Fruit fly (Drosophila melanogaster) whole organism, embryonic: ENCODE results near the gene CG33110.

Source experiments
- Abd-B ChIP-seq: fragments of 200-800 bp; sonication (Bioruptor generic); optimal IDR thresholded peaks from 2 replicates; lab custom pipeline; 2018; ENCODE audit warnings: missing biosample characterization, mild to moderate bottlenecking, missing genetic modification characterization, moderate library complexity
- Atf-2 ChIP-seq: fragments of 200-800 bp; sonication (Bioruptor generic); optimal IDR thresholded peaks from 2 replicates; lab custom pipeline; 2016; ENCODE audit warnings: missing biosample characterization, missing genetic modification characterization
- Atf6 ChIP-seq: fragments of 200-800 bp; sonication (Bioruptor generic); IDR thresholded peaks from 2 replicates; pipeline ENCODE4 v1.3.6; 2022; ENCODE audit warnings: missing biosample characterization, missing genetic modification characterization
- CG1024 ChIP-seq: fragments of 200-800 bp; sonication (Bioruptor generic); IDR thresholded peaks from 2 replicates; pipeline ENCODE4 v1.3.6; 2022; ENCODE audit warnings: missing biosample characterization, missing genetic modification characterization
- CG10543 ChIP-seq: fragments of 200-800 bp; sonication (Bioruptor generic); optimal IDR thresholded peaks from 3 replicates; lab custom pipeline; 2017; ENCODE audit warnings: missing biosample characterization, mild to moderate bottlenecking, missing genetic modification characterization, moderate library complexity
- CG11456 ChIP-seq: fragments of 200-800 bp; sonication (Bioruptor generic); IDR thresholded peaks from 3 replicates; pipeline ENCODE4 v1.3.6; 2022; ENCODE audit warnings: missing biosample characterization, missing genetic modification characterization
- CG12942 ChIP-seq: fragments of 200-800 bp; sonication (Bioruptor generic); optimal IDR thresholded peaks from 3 replicates; lab custom pipeline; 2016; ENCODE audit warnings: missing biosample characterization, missing genetic modification characterization
- CG13424 ChIP-seq: fragments of 200-800 bp; sonication (Bioruptor generic); optimal IDR thresholded peaks from 2 replicates; lab custom pipeline; 2019; ENCODE audit warnings: missing biosample characterization, mild to moderate bottlenecking, missing genetic modification characterization, moderate library complexity
- CG14860 ChIP-seq: fragments of 200-800 bp; sonication (Bioruptor generic); IDR thresholded peaks from 3 replicates; pipeline ENCODE4 v1.3.6; 2022; ENCODE audit warnings: missing biosample characterization, missing genetic modification characterization; ENCODE audit not compliant: partially characterized antibody
- CG15269 ChIP-seq: fragments of 200-800 bp; sonication (Bioruptor generic); optimal IDR thresholded peaks from 2 replicates; lab custom pipeline; 2018; ENCODE audit warnings: missing biosample characterization, mild to moderate bottlenecking, missing genetic modification characterization, moderate library complexity
- CG15514 ChIP-seq: fragments of 200-800 bp; sonication (Bioruptor generic); optimal IDR thresholded peaks from 3 replicates; lab custom pipeline; 2017; ENCODE audit warnings: missing biosample characterization, missing genetic modification characterization, mild to moderate bottlenecking, moderate library complexity, missing genetic modification reagents
- CG1603 ChIP-seq: fragments of 200-800 bp; sonication (Bioruptor generic); optimal IDR thresholded peaks from 2 replicates; lab custom pipeline; 2019; ENCODE audit warnings: missing biosample characterization, mild to moderate bottlenecking, missing genetic modification characterization, moderate library complexity
- CG18476 ChIP-seq: fragments of 200-800 bp; sonication (Bioruptor generic); optimal IDR thresholded peaks from 2 replicates; lab custom pipeline; 2016; ENCODE audit warnings: missing biosample characterization, mild to moderate bottlenecking, missing genetic modification characterization
- CG2116 ChIP-seq: fragments of 200-800 bp; sonication (Bioruptor generic); optimal IDR thresholded peaks from 3 replicates; lab custom pipeline; 2018; ENCODE audit warnings: missing biosample characterization, mild to moderate bottlenecking, missing genetic modification characterization
- CG2202 ChIP-seq: fragments of 200-800 bp; sonication (Bioruptor generic); optimal IDR thresholded peaks from 2 replicates; lab custom pipeline; 2018; ENCODE audit warnings: missing biosample characterization, mild to moderate bottlenecking, missing genetic modification characterization
- CG30403 ChIP-seq: fragments of 200-800 bp; sonication (Bioruptor generic); optimal IDR thresholded peaks from 3 replicates; lab custom pipeline; 2016; ENCODE audit warnings: missing biosample characterization, missing genetic modification characterization
- CG30431 ChIP-seq: fragments of 200-800 bp; sonication (Bioruptor generic); optimal IDR thresholded peaks from 2 replicates; lab custom pipeline; 2017; ENCODE audit warnings: missing biosample characterization, missing genetic modification characterization
- CG4854 ChIP-seq: fragments of 200-800 bp; sonication (Bioruptor generic); optimal IDR thresholded peaks from 2 replicates; lab custom pipeline; 2016; ENCODE audit warnings: missing biosample characterization, missing genetic modification characterization, inconsistent platforms
- CG6175 ChIP-seq: fragments of 200-800 bp; sonication (Bioruptor generic); IDR thresholded peaks from 3 replicates; pipeline ENCODE4 v1.3.6; 2022; ENCODE audit warnings: missing biosample characterization, missing genetic modification characterization
- CG6765 ChIP-seq: fragments of 200-800 bp; sonication (Bioruptor generic); optimal IDR thresholded peaks from 3 replicates; lab custom pipeline; 2017; ENCODE audit warnings: missing biosample characterization, mild to moderate bottlenecking, missing genetic modification characterization
- CG6813 ChIP-seq: fragments of 200-800 bp; sonication (Bioruptor generic); optimal IDR thresholded peaks from 2 replicates; lab custom pipeline; 2017; ENCODE audit warnings: missing biosample characterization, missing genetic modification characterization, mild to moderate bottlenecking, moderate library complexity, missing genetic modification reagents
- CG7987 ChIP-seq: fragments of 200-800 bp; sonication (Bioruptor generic); optimal IDR thresholded peaks from 2 replicates; lab custom pipeline; 2018; ENCODE audit warnings: missing biosample characterization, mild to moderate bottlenecking, missing genetic modification characterization, moderate library complexity
- CG8944 ChIP-seq: fragments of 200-800 bp; sonication (Bioruptor generic); optimal IDR thresholded peaks from 3 replicates; lab custom pipeline; 2016; ENCODE audit warnings: missing biosample characterization, missing genetic modification characterization
- CG9727 ChIP-seq: fragments of 200-800 bp; sonication (Bioruptor generic); optimal IDR thresholded peaks from 3 replicates; lab custom pipeline; 2017; ENCODE audit warnings: missing biosample characterization, mild to moderate bottlenecking, missing genetic modification characterization
- CHES-1-like ChIP-seq: fragments of 200-800 bp; sonication (Bioruptor generic); optimal IDR thresholded peaks from 2 replicates; lab custom pipeline; 2016; ENCODE audit warnings: missing biosample characterization, missing genetic modification characterization
- D19A ChIP-seq: fragments of 200-800 bp; optimal IDR thresholded peaks from 3 replicates; lab custom pipeline; 2019; ENCODE audit warnings: missing biosample characterization, mild to moderate bottlenecking, missing genetic modification characterization, moderate library complexity
- E2f1 ChIP-seq: fragments of 200-800 bp; sonication (Bioruptor generic); IDR thresholded peaks from 2 replicates; pipeline ENCODE4 v1.3.6; 2022; ENCODE audit warnings: missing biosample characterization, missing genetic modification characterization
- HmgD ChIP-seq: fragments of 200-800 bp; sonication (Bioruptor generic); optimal IDR thresholded peaks from 3 replicates; lab custom pipeline; 2016; ENCODE audit warnings: missing biosample characterization, missing genetic modification characterization
- Hmr ChIP-seq: fragments of 200-800 bp; sonication (Bioruptor generic); optimal IDR thresholded peaks from 3 replicates; lab custom pipeline; 2017; ENCODE audit warnings: mild to moderate bottlenecking, missing biosample characterization, missing genetic modification reagents, missing genetic modification characterization
- Pdp1 ChIP-seq, 2 experiments: fragments of 200-800 bp; sonication (Bioruptor generic); optimal IDR thresholded peaks; 3 replicates each; lab custom pipeline; 2016; ENCODE audit warnings: missing biosample characterization in 2 of 2, missing genetic modification characterization in 2 of 2, mild to moderate bottlenecking in 1 of 2, moderate library complexity in 1 of 2
- Taf1 ChIP-seq: fragments of 200-800 bp; sonication (Bioruptor generic); IDR thresholded peaks from 2 replicates; pipeline ENCODE4 v1.3.6; 2022; ENCODE audit warnings: missing biosample characterization, missing genetic modification characterization
- cas ChIP-seq: fragments of 200-800 bp; sonication (Bioruptor generic); IDR thresholded peaks from 2 replicates; pipeline ENCODE4 v1.3.6; 2022; ENCODE audit warnings: missing biosample characterization, missing genetic modification characterization
- ci ChIP-seq: fragments of 200-800 bp; sonication (Bioruptor generic); IDR thresholded peaks from 3 replicates; pipeline ENCODE4 v1.3.6; 2022; ENCODE audit warnings: missing biosample characterization, missing genetic modification characterization
- dm ChIP-seq: fragments of 200-800 bp; sonication (Bioruptor generic); optimal IDR thresholded peaks from 3 replicates; lab custom pipeline; 2016; ENCODE audit warnings: missing biosample characterization, missing genetic modification characterization
- esg ChIP-seq: fragments of 200-800 bp; sonication (Bioruptor generic); conservative IDR thresholded peaks from 2 replicates; pipeline ENCODE4 v1.3.6; 2022; ENCODE audit warnings: missing biosample characterization, missing genetic modification characterization
- fru ChIP-seq: fragments of >200 bp; optimal IDR thresholded peaks from 2 replicates; lab custom pipeline; 2017
- gce ChIP-seq: fragments of 200-800 bp; sonication (Bioruptor generic); IDR thresholded peaks from 3 replicates; pipeline ENCODE4 v1.3.6; 2022; ENCODE audit warnings: missing biosample characterization, missing genetic modification characterization
- jing ChIP-seq: fragments of 200-800 bp; sonication (Bioruptor generic); optimal IDR thresholded peaks from 2 replicates; lab custom pipeline; 2018; ENCODE audit warnings: missing biosample characterization, mild to moderate bottlenecking, missing genetic modification characterization
- lov ChIP-seq, 2 experiments: fragments of 200-800 bp in 1 of 2; fragments of >200 bp in 1 of 2; sonication (Bioruptor generic) in 1 of 2; IDR thresholded peaks in 1 of 2; optimal IDR thresholded peaks in 1 of 2; 2 replicates in 1 of 2; 3 replicates in 1 of 2; pipeline versions ENCODE4 v1.3.6 to Lab custom; 2017 to 2022; ENCODE audit warnings: missing biosample characterization in 1 of 2, missing genetic modification characterization in 1 of 2
- pzg ChIP-seq: fragments of 200-800 bp; sonication (Bioruptor generic); optimal IDR thresholded peaks from 3 replicates; lab custom pipeline; 2018; ENCODE audit warnings: missing biosample characterization, mild to moderate bottlenecking, missing genetic modification characterization, moderate library complexity
- sens ChIP-seq: fragments of 200-800 bp; sonication (Bioruptor generic); peaks from one replicate; lab custom pipeline; 2016; ENCODE audit warnings: missing biosample characterization, missing genetic modification characterization
- sens-2 ChIP-seq: fragments of 200-800 bp; sonication (Bioruptor generic); IDR thresholded peaks from 2 replicates; pipeline ENCODE4 v1.3.6; 2022; ENCODE audit warnings: missing biosample characterization, missing genetic modification characterization
- sim ChIP-seq: fragments of 200-800 bp; sonication (Bioruptor generic); IDR thresholded peaks from 2 replicates; pipeline ENCODE4 v1.3.6; 2022; ENCODE audit warnings: missing biosample characterization, missing genetic modification characterization
- slp2 ChIP-seq: fragments of 200-800 bp; sonication (Bioruptor generic); optimal IDR thresholded peaks from 2 replicates; lab custom pipeline; 2016; ENCODE audit warnings: missing biosample characterization, missing genetic modification characterization
- stwl ChIP-seq: fragments of 200-800 bp; sonication (Bioruptor generic); optimal IDR thresholded peaks from 3 replicates; lab custom pipeline; 2018; ENCODE audit warnings: missing biosample characterization, mild to moderate bottlenecking, missing genetic modification characterization, moderate library complexity
- sug ChIP-seq: fragments of 200-800 bp; optimal IDR thresholded peaks from 2 replicates; lab custom pipeline; 2019; ENCODE audit warnings: missing biosample characterization, mild to moderate bottlenecking, missing genetic modification characterization, moderate library complexity
- tup ChIP-seq: fragments of 200-800 bp; sonication (Bioruptor generic); optimal IDR thresholded peaks from 2 replicates; lab custom pipeline; 2016; ENCODE audit warnings: missing biosample characterization, mild to moderate bottlenecking, missing genetic modification characterization, moderate library complexity
- vvl ChIP-seq: fragments of 200-800 bp; sonication (Bioruptor generic); IDR thresholded peaks from 2 replicates; pipeline ENCODE4 v1.3.6; 2022; ENCODE audit warnings: missing biosample characterization, missing genetic modification characterization
- zfh2 ChIP-seq: fragments of 200-800 bp; sonication (Bioruptor generic); optimal IDR thresholded peaks from 2 replicates; lab custom pipeline; 2016; ENCODE audit warnings: missing biosample characterization, missing genetic modification characterization

The CG33110 gene

dm6 chr3R:22524344-22525072 is 45.5 kb upstream of the CG33110 start (continued):
- no peak for TF ChIP-seq pzg (GFP tag; lab: Kevin White, UChicago)
- peak; percentile 5; the same call in 1 of the 2 replicates for TF ChIP-seq Atf6 (GFP tag; lab: Robert Waterston, UW)
- TF ChIP-seq sug (tag; lab: Kevin White, UChicago), result peak; percentile 65
- peak; percentile 92 for TF ChIP-seq sens (GFP tag; lab: Kevin White, UChicago)
- TF ChIP-seq CG15514 (GFP tag; lab: Kevin White, UChicago), result peak; percentile 56
- TF ChIP-seq Pdp1 (GFP tag; optimal IDR thresholded peaks at IDR 0.05; lab: Kevin White, UChicago), result peak; percentile 35 to 77
- peak; percentile 3 for TF ChIP-seq dm (GFP tag; lab: Kevin White, UChicago)
- no peak for TF ChIP-seq HmgD (GFP tag; lab: Kevin White, UChicago)
- peak; percentile 72 for TF ChIP-seq CG6813 (GFP tag; lab: Kevin White, UChicago)
- TF ChIP-seq sens-2, result no peak
- TF ChIP-seq CG1603 (tag; lab: Kevin White, UChicago), result peak; percentile 75
- TF ChIP-seq esg (GFP tag; lab: Robert Waterston, UW), result no peak
- no peak for TF ChIP-seq lov (optimal IDR thresholded peaks at IDR 0.05; lab: Kevin White, UChicago)
- no peak; the same call in 2 of the 3 replicates for TF ChIP-seq lov (GFP tag; IDR thresholded peaks at IDR 0.05; lab: Robert Waterston, UW)
- TF ChIP-seq fru (lab: Kevin White, UChicago), result no peak
- no peak for TF ChIP-seq CG30431
- TF ChIP-seq Taf1 (GFP tag; lab: Robert Waterston, UW), result no peak
- TF ChIP-seq CG11456 (GFP tag; lab: Robert Waterston, UW), result peak; percentile 6; the same call in 1 of the 3 replicates
- TF ChIP-seq tup (GFP tag; lab: Kevin White, UChicago), result no peak
- peak; percentile 36 for TF ChIP-seq CG12942 (GFP tag; lab: Kevin White, UChicago)
- TF ChIP-seq CG8944 (GFP tag; lab: Kevin White, UChicago), result no peak
- TF ChIP-seq slp2 (GFP tag; lab: Kevin White, UChicago), result peak; percentile 41
- peak; percentile 49 for TF ChIP-seq CHES-1-like (GFP tag; lab: Kevin White, UChicago)
- TF ChIP-seq cas (GFP tag; lab: Robert Waterston, UW), result 0 out of 2 replicates have a peak, but pooled peaks have one; percentile 16
- TF ChIP-seq stwl (tag; lab: Kevin White, UChicago), result no peak
- no peak; the same call in 1 of the 2 replicates for TF ChIP-seq vvl
- peak; percentile 63 for TF ChIP-seq CG15269 (tag; lab: Kevin White, UChicago)
- TF ChIP-seq D19A, result peak; percentile 2
- peak; percentile 53 for TF ChIP-seq CG6765 (GFP tag; lab: Kevin White, UChicago)
- TF ChIP-seq CG1024, result peak; percentile 61; the same call in 1 of the 2 replicates
- peak; percentile 54 for TF ChIP-seq CG13424
- TF ChIP-seq CG4854 (GFP tag; lab: Kevin White, UChicago), result peak; percentile 55
- no peak for TF ChIP-seq CG6175 (GFP tag; lab: Robert Waterston, UW)
- TF ChIP-seq CG9727 (GFP tag; lab: Kevin White, UChicago), result peak; percentile 59
- peak; percentile 21 for TF ChIP-seq CG30403 (GFP tag; lab: Kevin White, UChicago)
- peak; percentile 74 for TF ChIP-seq CG2202 (tag; lab: Kevin White, UChicago)
- peak; percentile 39 for TF ChIP-seq CG2116
- TF ChIP-seq ci (GFP tag; lab: Robert Waterston, UW), result peak; percentile 87
- no peak for TF ChIP-seq CG14860 (GFP tag; lab: Robert Waterston, UW)
- TF ChIP-seq zfh2 (GFP tag; lab: Kevin White, UChicago), result no peak
- peak; percentile 74 for TF ChIP-seq CG7987 (GFP tag; lab: Kevin White, UChicago)
- peak; percentile 10 for TF ChIP-seq CG18476 (GFP tag; lab: Kevin White, UChicago)
- no peak for TF ChIP-seq jing (GFP tag; lab: Kevin White, UChicago)
- peak; percentile 45 for TF ChIP-seq Hmr (GFP tag; lab: Kevin White, UChicago)
- TF ChIP-seq sim (GFP tag; lab: Robert Waterston, UW), result 0 out of 2 replicates have a peak, but pooled peaks have one; percentile 25
- peak; percentile 67 for TF ChIP-seq CG10543 (GFP tag; lab: Kevin White, UChicago)
- TF ChIP-seq gce (GFP tag; lab: Robert Waterston, UW), result peak; percentile 83; the same call in 2 of the 3 replicates
- no peak for TF ChIP-seq Abd-B
- TF ChIP-seq E2f1, result no peak; the same call in 1 of the 2 replicates
- peak; percentile 14 for TF ChIP-seq Atf-2 (GFP tag; lab: Kevin White, UChicago)
